Worm (Caenorhabditis elegans) whole organism, L4 larva: ENCODE measurements around the gene ets-5.

Experiments used
- T26A8.4 ChIP-seq: fragments of 200-800 bp; sonication (Bioruptor generic); IDR thresholded peaks from 2 replicates; pipeline ENCODE4 v1.3.6; 2022; ENCODE audit warnings: missing genetic modification characterization, missing compliant biosample characterization
- ceh-20 ChIP-seq: fragments of 200-800 bp; sonication (Bioruptor generic); IDR thresholded peaks from 2 replicates; pipeline ENCODE4 v1.3.6; 2022; ENCODE audit warnings: missing genetic modification reagents, missing genetic modification characterization, missing compliant biosample characterization
- ceh-62 ChIP-seq: sonication (generic microtip); optimal IDR thresholded peaks from 2 replicates; lab custom pipeline; 2017; ENCODE audit warnings: missing biosample characterization, missing genetic modification characterization
- ces-1 ChIP-seq: fragments of 150-350 bp; sonication (generic microtip); optimal IDR thresholded peaks from 4 replicates; lab custom pipeline; 2014; ENCODE audit warnings: missing biosample characterization, missing genetic modification reagents, missing genetic modification characterization
- cey-2 ChIP-seq: sonication (generic microtip); optimal IDR thresholded peaks from 3 replicates; lab custom pipeline; 2017; ENCODE audit warnings: missing genetic modification characterization, mild to moderate bottlenecking, missing compliant biosample characterization, antibody characterized with exemption, borderline replicate concordance; ENCODE audit not compliant: insufficient read depth
- daf-16 ChIP-seq, 3 experiments: sonication (generic microtip); optimal IDR thresholded peaks; 2 replicates each; lab custom pipeline; 2016 to 2017; ENCODE audit warnings: missing genetic modification characterization in 3 of 3, missing genetic modification reagents in 3 of 3, mild to moderate bottlenecking in 2 of 3, missing compliant biosample characterization in 2 of 3, missing biosample characterization in 1 of 3, moderate library complexity in 1 of 3
- fos-1 ChIP-seq: fragments of 150-350 bp; optimal IDR thresholded peaks from 2 replicates; lab custom pipeline; 2014; ENCODE audit warnings: missing biosample characterization, missing genetic modification characterization
- hlh-11 ChIP-seq: fragments of 200-800 bp; sonication (Bioruptor generic); optimal IDR thresholded peaks from 2 replicates; lab custom pipeline; 2018; ENCODE audit warnings: mild to moderate bottlenecking, missing genetic modification characterization, missing compliant biosample characterization
- madf-9 ChIP-seq: fragments of 200-800 bp; sonication (Bioruptor generic); conservative IDR thresholded peaks from 2 replicates; pipeline ENCODE4 v1.3.6; 2022; ENCODE audit warnings: missing genetic modification reagents, missing genetic modification characterization, missing compliant biosample characterization
- nhr-11 ChIP-seq: fragments of 150-350 bp; optimal IDR thresholded peaks from 2 replicates; lab custom pipeline; 2014; ENCODE audit warnings: missing biosample characterization, missing genetic modification characterization
- nhr-42 ChIP-seq: fragments of 200-800 bp; sonication (Bioruptor generic); IDR thresholded peaks from 2 replicates; pipeline ENCODE4 v1.3.6; 2022; ENCODE audit warnings: missing genetic modification characterization, missing compliant biosample characterization
- skn-1 ChIP-seq: fragments of 150-350 bp; optimal IDR thresholded peaks from 2 replicates; lab custom pipeline; 2014; ENCODE audit warnings: missing biosample characterization, missing genetic modification characterization
- snpc-1.2 ChIP-seq: fragments of 200-800 bp; sonication (Bioruptor generic); IDR thresholded peaks from 2 replicates; pipeline ENCODE4 v1.3.6; 2022; ENCODE audit warnings: missing genetic modification reagents, missing genetic modification characterization, missing compliant biosample characterization
- tra-1 ChIP-seq: fragments of 200-800 bp; sonication (Bioruptor generic); IDR thresholded peaks from 2 replicates; pipeline ENCODE4 v1.3.6; 2022; ENCODE audit warnings: missing genetic modification reagents, missing genetic modification characterization, missing compliant biosample characterization
- unc-39 ChIP-seq: sonication (generic microtip); optimal IDR thresholded peaks from 2 replicates; lab custom pipeline; 2017; ENCODE audit warnings: missing biosample characterization, missing genetic modification characterization
- unc-62 ChIP-seq, 3 experiments: fragments of 150-350 bp in 1 of 3; sonication (generic microtip); optimal IDR thresholded peaks in 2 of 3; peaks in 1 of 3; 1 replicate in 1 of 3; 2 replicates in 2 of 3; lab custom pipeline; 2014 to 2017; ENCODE audit warnings: missing biosample characterization in 3 of 3, missing genetic modification characterization in 3 of 3, missing genetic modification reagents in 3 of 3, missing genotype in 1 of 3
- zfp-2 ChIP-seq: sonication (generic microtip); optimal IDR thresholded peaks from 2 replicates; lab custom pipeline; 2016; ENCODE audit warnings: mild to moderate bottlenecking, missing genetic modification characterization, missing compliant biosample characterization
- zip-2 ChIP-seq: fragments of 150-350 bp; optimal IDR thresholded peaks from 2 replicates; lab custom pipeline; 2014; ENCODE audit warnings: missing biosample characterization, missing genetic modification characterization

Gene ets-5

DNA sequence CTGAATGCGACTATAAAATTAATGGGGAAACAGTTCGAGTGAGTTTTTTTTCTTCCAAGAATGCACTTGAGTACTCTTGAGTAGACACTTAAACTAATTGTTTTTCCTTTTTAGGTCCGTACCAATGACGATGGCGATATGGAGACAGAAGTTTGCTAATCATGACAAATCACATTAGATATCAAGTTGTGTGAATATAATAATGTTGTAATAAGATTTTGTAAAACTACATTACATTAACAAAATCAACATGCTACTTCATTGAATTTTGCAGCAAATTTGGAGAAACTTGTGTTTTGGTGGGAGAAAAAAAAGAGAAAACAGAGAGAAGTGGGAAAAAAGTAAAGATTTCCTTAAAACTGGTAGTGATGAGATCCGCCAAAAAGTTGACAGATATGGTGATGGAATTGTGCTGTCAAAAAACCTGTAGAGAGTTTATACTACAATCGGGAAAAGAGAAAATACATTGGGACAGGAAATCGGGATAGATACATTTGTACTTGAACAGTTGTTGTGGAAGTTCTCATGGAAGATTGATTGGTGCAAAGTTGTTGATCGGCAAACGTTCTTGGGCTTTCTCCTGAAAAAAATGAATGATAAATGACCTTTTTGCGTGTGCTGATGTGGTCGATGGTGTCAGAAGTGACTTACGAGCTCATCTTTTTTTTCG is 56.3 kb downstream of the ets-5 start:
- TF ChIP-seq ces-1 (GFP tag; lab: Kevin White, UChicago) (peak; percentile 78), unc-39 (tag; lab: Kevin White, UChicago) (no peak), nhr-42 (GFP tag; lab: Robert Waterston, UW) (no peak), cey-2 (tag; lab: Kevin White, UChicago) (no peak), ceh-62 (tag; lab: Kevin White, UChicago) (no peak), fos-1 (tag; lab: Kevin White, UChicago) (no peak), T26A8.4 (GFP tag; lab: Robert Waterston, UW) (no peak), madf-9 (GFP tag; lab: Robert Waterston, UW) (no peak), snpc-1.2 (GFP tag; lab: Robert Waterston, UW) (no peak), nhr-11 (tag; lab: Kevin White, UChicago) (no peak), zip-2 (tag; lab: Kevin White, UChicago) (no peak), daf-16 (GFP tag; optimal IDR thresholded peaks at IDR 0.05; lab: Kevin White, UChicago) (peak in 1 of 2 experiments; percentile 1), daf-16 (tag; optimal IDR thresholded peaks at IDR 0.05; lab: Kevin White, UChicago) (no peak), skn-1 (no peak), zfp-2 (tag; lab: Kevin White, UChicago) (no peak), tra-1 (no peak), hlh-11 (tag; lab: Kevin White, UChicago) (peak; percentile 2), unc-62 (GFP tag; optimal IDR thresholded peaks at IDR 0.05 in 1 of 2; lab: Kevin White, UChicago) (peak in 1 of 2 experiments; percentile 97), unc-62 (tag; optimal IDR thresholded peaks at IDR 0.05; lab: Kevin White, UChicago) (no peak), ceh-20 (peak; percentile 41; the same call in 1 of the 2 replicates)
